Fruit fly (Drosophila melanogaster) whole organism, embryonic: ENCODE measurements around the gene UQCR-14.

Experiments
- Atf-2 ChIP-seq: fragments of 200-800 bp; sonication (Bioruptor generic); optimal IDR thresholded peaks from 2 replicates; lab custom pipeline; 2016; ENCODE audit warnings: missing biosample characterization, missing genetic modification characterization
- CG10543 ChIP-seq: fragments of 200-800 bp; sonication (Bioruptor generic); optimal IDR thresholded peaks from 3 replicates; lab custom pipeline; 2017; ENCODE audit warnings: missing biosample characterization, mild to moderate bottlenecking, missing genetic modification characterization, moderate library complexity
- CG10979 ChIP-seq: fragments of 200-800 bp; sonication (Bioruptor generic); optimal IDR thresholded peaks from 2 replicates; lab custom pipeline; 2018; ENCODE audit warnings: missing biosample characterization, mild to moderate bottlenecking, missing genetic modification characterization, moderate library complexity
- CG12155 ChIP-seq: fragments of 200-800 bp; sonication (Bioruptor generic); optimal IDR thresholded peaks from 3 replicates; lab custom pipeline; 2016; ENCODE audit warnings: missing biosample characterization, missing genetic modification characterization
- CG12236 ChIP-seq: fragments of 200-800 bp; sonication (Bioruptor generic); optimal IDR thresholded peaks from 2 replicates; lab custom pipeline; 2016; ENCODE audit warnings: missing biosample characterization, missing genetic modification characterization
- CG30431 ChIP-seq: fragments of 200-800 bp; sonication (Bioruptor generic); optimal IDR thresholded peaks from 2 replicates; lab custom pipeline; 2017; ENCODE audit warnings: missing biosample characterization, missing genetic modification characterization
- CG31365 ChIP-seq: fragments of 200-800 bp; sonication (Bioruptor generic); optimal IDR thresholded peaks from 2 replicates; lab custom pipeline; 2018; ENCODE audit warnings: missing biosample characterization, mild to moderate bottlenecking, missing genetic modification characterization
- CG33557 ChIP-seq: fragments of 200-800 bp; sonication (Bioruptor generic); optimal IDR thresholded peaks from 2 replicates; lab custom pipeline; 2019; ENCODE audit warnings: missing biosample characterization, mild to moderate bottlenecking, missing genetic modification characterization, moderate library complexity
- CG3847 ChIP-seq: fragments of 200-800 bp; sonication (Bioruptor generic); IDR thresholded peaks from 2 replicates; pipeline ENCODE4 v1.3.6; 2022; ENCODE audit warnings: missing biosample characterization, missing genetic modification characterization
- CG6254 ChIP-seq: fragments of 200-800 bp; sonication (Bioruptor generic); optimal IDR thresholded peaks from 3 replicates; lab custom pipeline; 2017; ENCODE audit warnings: mild to moderate bottlenecking, missing biosample characterization, missing genetic modification reagents, missing genetic modification characterization
- CG6654 ChIP-seq: fragments of 200-800 bp; sonication (Bioruptor generic); optimal IDR thresholded peaks from 2 replicates; lab custom pipeline; 2017; ENCODE audit warnings: missing biosample characterization, mild to moderate bottlenecking, missing genetic modification characterization
- CG6854 ChIP-seq: fragments of 200-800 bp; sonication (Bioruptor generic); optimal IDR thresholded peaks from 3 replicates; lab custom pipeline; 2017; ENCODE audit warnings: missing biosample characterization, mild to moderate bottlenecking, missing genetic modification characterization
- CG7372 ChIP-seq: fragments of 200-800 bp; sonication (Bioruptor generic); IDR thresholded peaks from 2 replicates; pipeline ENCODE4 v1.3.6; 2022; ENCODE audit warnings: missing biosample characterization, missing genetic modification characterization
- CG8359 ChIP-seq: fragments of 200-800 bp; sonication (Bioruptor generic); optimal IDR thresholded peaks from 2 replicates; lab custom pipeline; 2017; ENCODE audit warnings: missing biosample characterization, mild to moderate bottlenecking, missing genetic modification characterization, borderline replicate concordance
- CHES-1-like ChIP-seq: fragments of 200-800 bp; sonication (Bioruptor generic); optimal IDR thresholded peaks from 2 replicates; lab custom pipeline; 2016; ENCODE audit warnings: missing biosample characterization, missing genetic modification characterization
- D19A ChIP-seq: fragments of 200-800 bp; optimal IDR thresholded peaks from 3 replicates; lab custom pipeline; 2019; ENCODE audit warnings: missing biosample characterization, mild to moderate bottlenecking, missing genetic modification characterization, moderate library complexity
- D19B ChIP-seq: fragments of 200-800 bp; sonication (Bioruptor generic); optimal IDR thresholded peaks from 2 replicates; lab custom pipeline; 2017; ENCODE audit warnings: missing biosample characterization, mild to moderate bottlenecking, missing genetic modification characterization
- Doc3 ChIP-seq: fragments of 200-800 bp; sonication (Bioruptor generic); IDR thresholded peaks from 3 replicates; pipeline ENCODE4 v1.3.6; 2022; ENCODE audit warnings: missing biosample characterization, missing genetic modification characterization; ENCODE audit not compliant: partially characterized antibody
- Fer2 ChIP-seq: fragments of 200-800 bp; sonication (Bioruptor generic); optimal IDR thresholded peaks from 2 replicates; lab custom pipeline; 2018; ENCODE audit warnings: missing biosample characterization, mild to moderate bottlenecking, missing genetic modification characterization, moderate library complexity
- H15 ChIP-seq: fragments of 200-800 bp; sonication (Bioruptor generic); IDR thresholded peaks from 3 replicates; pipeline ENCODE4 v1.3.6; 2022; ENCODE audit warnings: missing biosample characterization, missing genetic modification characterization
- HHEX ChIP-seq: fragments of 200-800 bp; sonication (Bioruptor generic); optimal IDR thresholded peaks from 3 replicates; lab custom pipeline; 2017; ENCODE audit warnings: missing biosample characterization, mild to moderate bottlenecking, missing genetic modification characterization, missing genetic modification reagents
- Hr39 ChIP-seq: fragments of >200 bp; optimal IDR thresholded peaks from 2 replicates; lab custom pipeline; 2017
- Hsf ChIP-seq: fragments of 200-800 bp; sonication (Bioruptor generic); optimal IDR thresholded peaks from 3 replicates; lab custom pipeline; 2016; ENCODE audit warnings: missing biosample characterization, missing genetic modification characterization
- Nf-YC ChIP-seq: fragments of 200-800 bp; optimal IDR thresholded peaks from 3 replicates; lab custom pipeline; 2019; ENCODE audit warnings: missing biosample characterization, mild to moderate bottlenecking, missing genetic modification characterization, moderate library complexity
- PHDP ChIP-seq: fragments of 200-800 bp; sonication (Bioruptor generic); optimal IDR thresholded peaks from 3 replicates; lab custom pipeline; 2018; ENCODE audit warnings: missing biosample characterization, mild to moderate bottlenecking, missing genetic modification characterization, moderate library complexity
- Sin3A ChIP-seq: fragments of >200 bp; optimal IDR thresholded peaks from 2 replicates; lab custom pipeline; 2018
- TFAM ChIP-seq: fragments of 200-800 bp; sonication (Bioruptor generic); optimal IDR thresholded peaks from 2 replicates; lab custom pipeline; 2017; ENCODE audit warnings: missing biosample characterization, missing genetic modification characterization, inconsistent platforms
- ac ChIP-seq: fragments of 200-800 bp; sonication (Bioruptor generic); optimal IDR thresholded peaks from 3 replicates; lab custom pipeline; 2017; ENCODE audit warnings: missing biosample characterization, mild to moderate bottlenecking, missing genetic modification characterization
- al ChIP-seq: fragments of 200-800 bp; sonication (Bioruptor generic); IDR thresholded peaks from 2 replicates; pipeline ENCODE4 v1.3.6; 2022; ENCODE audit warnings: missing biosample characterization, missing genetic modification characterization
- bcd ChIP-seq: fragments of 200-800 bp; sonication (Bioruptor generic); optimal IDR thresholded peaks from 2 replicates; lab custom pipeline; 2017; ENCODE audit warnings: missing biosample characterization, mild to moderate bottlenecking, missing genetic modification characterization
- dati ChIP-seq: fragments of 200-800 bp; sonication (Bioruptor generic); IDR thresholded peaks from 2 replicates; pipeline ENCODE4 v1.3.6; 2022; ENCODE audit warnings: missing biosample characterization, missing genetic modification characterization
- disco-r ChIP-seq: fragments of 200-800 bp; sonication (Bioruptor generic); optimal IDR thresholded peaks from 2 replicates; lab custom pipeline; 2016; ENCODE audit warnings: missing biosample characterization, missing genetic modification characterization
- esg ChIP-seq: fragments of 200-800 bp; sonication (Bioruptor generic); conservative IDR thresholded peaks from 2 replicates; pipeline ENCODE4 v1.3.6; 2022; ENCODE audit warnings: missing biosample characterization, missing genetic modification characterization
- fu2 ChIP-seq: fragments of 200-800 bp; sonication (Bioruptor generic); optimal IDR thresholded peaks from 2 replicates; lab custom pipeline; 2016; ENCODE audit warnings: missing biosample characterization, missing genetic modification characterization
- gcm2 ChIP-seq: fragments of 200-800 bp; sonication (Bioruptor generic); optimal IDR thresholded peaks from 2 replicates; lab custom pipeline; 2016; ENCODE audit warnings: missing biosample characterization, missing genetic modification characterization
- kah ChIP-seq: fragments of 200-800 bp; sonication (Bioruptor generic); optimal IDR thresholded peaks from 2 replicates; lab custom pipeline; 2018; ENCODE audit warnings: missing biosample characterization, mild to moderate bottlenecking, missing genetic modification characterization
- lbe ChIP-seq: fragments of 200-800 bp; sonication (Bioruptor generic); optimal IDR thresholded peaks from 2 replicates; lab custom pipeline; 2016; ENCODE audit warnings: missing biosample characterization, mild to moderate bottlenecking, missing genetic modification characterization
- mirr ChIP-seq: fragments of 200-800 bp; sonication (Bioruptor generic); optimal IDR thresholded peaks from 3 replicates; lab custom pipeline; 2018; ENCODE audit warnings: missing biosample characterization, mild to moderate bottlenecking, missing genetic modification characterization
- mld ChIP-seq: fragments of 200-800 bp; sonication (Bioruptor generic); IDR thresholded peaks from 3 replicates; pipeline ENCODE4 v1.3.6; 2022; ENCODE audit warnings: missing biosample characterization, missing genetic modification characterization; ENCODE audit not compliant: partially characterized antibody
- peb ChIP-seq: fragments of 200-800 bp; sonication (Bioruptor generic); IDR thresholded peaks from 2 replicates; pipeline ENCODE4 v1.3.6; 2022; ENCODE audit warnings: missing biosample characterization, missing genetic modification characterization
- pfk ChIP-seq: fragments of 200-800 bp; sonication (Bioruptor generic); optimal IDR thresholded peaks from 2 replicates; lab custom pipeline; 2018; ENCODE audit warnings: missing biosample characterization, mild to moderate bottlenecking, missing genetic modification characterization, moderate library complexity
- pum ChIP-seq: fragments of 200-800 bp; sonication (Bioruptor generic); optimal IDR thresholded peaks from 2 replicates; lab custom pipeline; 2016; ENCODE audit warnings: missing biosample characterization, missing genetic modification characterization
- pzg ChIP-seq: fragments of 200-800 bp; sonication (Bioruptor generic); optimal IDR thresholded peaks from 3 replicates; lab custom pipeline; 2018; ENCODE audit warnings: missing biosample characterization, mild to moderate bottlenecking, missing genetic modification characterization, moderate library complexity
- ro ChIP-seq: fragments of 200-800 bp; sonication (Bioruptor generic); IDR thresholded peaks from 2 replicates; pipeline ENCODE4 v1.3.6; 2022; ENCODE audit warnings: missing biosample characterization, missing genetic modification characterization
- salm ChIP-seq: fragments of 200-800 bp; sonication (Bioruptor generic); optimal IDR thresholded peaks from 2 replicates; lab custom pipeline; 2018; ENCODE audit warnings: missing biosample characterization, mild to moderate bottlenecking, missing genetic modification characterization
- sisA ChIP-seq: fragments of 200-800 bp; sonication (Bioruptor generic); IDR thresholded peaks from 2 replicates; pipeline ENCODE4 v1.3.6; 2022; ENCODE audit warnings: missing biosample characterization, missing genetic modification characterization
- stc ChIP-seq: fragments of 200-800 bp; sonication (Bioruptor generic); IDR thresholded peaks from 2 replicates; pipeline ENCODE4 v1.3.6; 2022; ENCODE audit warnings: missing biosample characterization, missing genetic modification characterization
- tin ChIP-seq: fragments of 200-800 bp; sonication (Bioruptor generic); optimal IDR thresholded peaks from 3 replicates; lab custom pipeline; 2016; ENCODE audit warnings: missing biosample characterization, missing genetic modification characterization
- unc-4 ChIP-seq: fragments of 200-800 bp; sonication (Bioruptor generic); IDR thresholded peaks from 2 replicates; pipeline ENCODE4 v1.3.6; 2022; ENCODE audit warnings: missing biosample characterization, missing genetic modification characterization; ENCODE audit not compliant: partially characterized antibody
- vvl ChIP-seq: fragments of 200-800 bp; sonication (Bioruptor generic); IDR thresholded peaks from 2 replicates; pipeline ENCODE4 v1.3.6; 2022; ENCODE audit warnings: missing biosample characterization, missing genetic modification characterization
- yki ChIP-seq: fragments of >200 bp; optimal IDR thresholded peaks from 3 replicates; lab custom pipeline; 2018

The UQCR-14 gene

dm6 chrX:16335107-16335642, 49.1 kb downstream of the UQCR-14 start (continued):
- TF ChIP-seq H15 (GFP tag; lab: Robert Waterston, UW) (peak; percentile 72), CG6654 (GFP tag; lab: Kevin White, UChicago) (peak; percentile 46), CG6254 (GFP tag; lab: Kevin White, UChicago) (peak; percentile 42), CG8359 (GFP tag; lab: Kevin White, UChicago) (no peak), CG12155 (GFP tag; lab: Kevin White, UChicago) (peak; percentile 98), salm (tag; lab: Kevin White, UChicago) (no peak), Doc3 (GFP tag; lab: Robert Waterston, UW) (no peak), fu2 (GFP tag; lab: Kevin White, UChicago) (peak; percentile 60), vvl (peak; percentile 90), CHES-1-like (peak; percentile 73), kah (GFP tag; lab: Kevin White, UChicago) (peak; percentile 26), Atf-2 (peak; percentile 71), mld (GFP tag; lab: Robert Waterston, UW) (no peak), Hr39 (lab: Kevin White, UChicago) (no peak), CG7372 (GFP tag; lab: Robert Waterston, UW) (peak; percentile 55; the same call in 1 of the 2 replicates), mirr (no peak), al (GFP tag; lab: Robert Waterston, UW) (peak; percentile 75), pum (GFP tag; lab: Kevin White, UChicago) (peak; percentile 58), gcm2 (GFP tag; lab: Kevin White, UChicago) (peak; percentile 68), CG30431 (GFP tag; lab: Kevin White, UChicago) (peak; percentile 16), pzg (GFP tag; lab: Kevin White, UChicago) (peak; percentile 43), Sin3A (lab: Kevin White, UChicago) (no peak), stc (GFP tag; lab: Robert Waterston, UW) (peak; percentile 83), yki (no peak), bcd (peak; percentile 75), PHDP (tag; lab: Kevin White, UChicago) (peak; percentile 67), CG6854 (GFP tag; lab: Kevin White, UChicago) (peak; percentile 6), ac (GFP tag; lab: Kevin White, UChicago) (peak; percentile 4), ro (GFP tag; lab: Robert Waterston, UW) (0 out of 2 replicates have a peak, but pooled peaks have one; percentile 8), tin (GFP tag; lab: Kevin White, UChicago) (peak; percentile 77), sisA (GFP tag; lab: Robert Waterston, UW) (peak; percentile 70), TFAM (GFP tag; lab: Kevin White, UChicago) (no peak), peb (GFP tag; lab: Robert Waterston, UW) (peak; percentile 32; the same call in 1 of the 2 replicates), CG10979 (peak; percentile 21), esg (GFP tag; lab: Robert Waterston, UW) (peak; percentile 71), CG31365 (tag; lab: Kevin White, UChicago) (no peak), D19A (peak; percentile 43), HHEX (peak; percentile 68), lbe (GFP tag; lab: Kevin White, UChicago) (peak; percentile 32), Fer2 (tag; lab: Kevin White, UChicago) (peak; percentile 59), Hsf (GFP tag; lab: Kevin White, UChicago) (peak; percentile 76), D19B (peak; percentile 41), Nf-YC (tag; lab: Kevin White, UChicago) (peak; percentile 37), CG12236 (GFP tag; lab: Kevin White, UChicago) (peak; percentile 42), CG33557 (peak; percentile 35), pfk (GFP tag; lab: Kevin White, UChicago) (peak; percentile 23), unc-4 (no peak), CG3847 (GFP tag; lab: Robert Waterston, UW) (peak; percentile 65), dati (GFP tag; lab: Robert Waterston, UW) (no peak), disco-r (GFP tag; lab: Kevin White, UChicago) (peak; percentile 33), CG10543 (GFP tag; lab: Kevin White, UChicago) (peak; percentile 79)
